Worm (Caenorhabditis elegans) whole organism, early embryonic: ENCODE results near the gene C09G9.3.
A peak's percentile ranks its signal among the peaks of the same experiment; 100 is the strongest.

Experiments
- B0310.2 ChIP-seq: sonication (generic microtip); optimal IDR thresholded peaks from 2 replicates; lab custom pipeline; 2016; ENCODE audit warnings: mild to moderate bottlenecking, missing genetic modification characterization, missing compliant biosample characterization
- F13C5.2 ChIP-seq: sonication (generic microtip); optimal IDR thresholded peaks from 2 replicates; lab custom pipeline; 2017; ENCODE audit warnings: mild to moderate bottlenecking, missing genetic modification characterization, inconsistent platforms, missing compliant biosample characterization
- aly-1 ChIP-seq: sonication (generic microtip); optimal IDR thresholded peaks from 2 replicates; lab custom pipeline; 2016; ENCODE audit warnings: missing genetic modification characterization, missing compliant biosample characterization
- ama-1 ChIP-seq: fragments of 150-350 bp; optimal IDR thresholded peaks from 2 replicates; lab custom pipeline; 2014
- ceh-13 ChIP-seq: fragments of 200-800 bp; sonication (Bioruptor generic); optimal IDR thresholded peaks from 2 replicates; lab custom pipeline; 2018; ENCODE audit warnings: mild to moderate bottlenecking, missing genetic modification characterization, missing compliant biosample characterization
- ceh-36 ChIP-seq: sonication (generic microtip); optimal IDR thresholded peaks from 2 replicates; lab custom pipeline; 2016; ENCODE audit warnings: missing genetic modification characterization, inconsistent platforms, missing compliant biosample characterization
- ets-7 ChIP-seq: sonication (generic microtip); optimal IDR thresholded peaks from 2 replicates; lab custom pipeline; 2016; ENCODE audit warnings: missing genotype, missing genetic modification characterization, missing compliant biosample characterization
- flt-1 ChIP-seq: fragments of 200-800 bp; sonication (Bioruptor generic); IDR thresholded peaks from 2 replicates; pipeline ENCODE4 v1.3.6; 2022; ENCODE audit warnings: missing genetic modification characterization, missing compliant biosample characterization
- hmbx-1 ChIP-seq: sonication (generic microtip); optimal IDR thresholded peaks from 2 replicates; lab custom pipeline; 2016; ENCODE audit warnings: mild to moderate bottlenecking, missing genetic modification characterization, missing compliant biosample characterization
- hmg-4 ChIP-seq: fragments of 200-800 bp; sonication (Bioruptor generic); optimal IDR thresholded peaks from 2 replicates; lab custom pipeline; 2018; ENCODE audit warnings: mild to moderate bottlenecking, missing genetic modification characterization, missing compliant biosample characterization
- hnd-1 ChIP-seq: sonication (generic microtip); optimal IDR thresholded peaks from 2 replicates; lab custom pipeline; 2016; ENCODE audit warnings: missing genetic modification characterization, missing compliant biosample characterization
- pes-1 ChIP-seq: fragments of 200-800 bp; sonication (Bioruptor generic); IDR thresholded peaks from 2 replicates; pipeline ENCODE4 v1.3.6; 2022; ENCODE audit warnings: missing genetic modification reagents, missing genetic modification characterization, missing compliant biosample characterization
- scrt-1 ChIP-seq: fragments of 200-800 bp; sonication (Bioruptor generic); IDR thresholded peaks from 2 replicates; pipeline ENCODE4 v1.3.6; 2022; ENCODE audit warnings: missing genetic modification characterization, missing compliant biosample characterization
- sea-1 ChIP-seq: fragments of 200-800 bp; sonication (Bioruptor generic); conservative IDR thresholded peaks from 2 replicates; pipeline ENCODE4 v1.3.6; 2022; ENCODE audit warnings: missing genetic modification characterization, missing compliant biosample characterization
- tbx-11 ChIP-seq: fragments of 200-800 bp; sonication (Bioruptor generic); IDR thresholded peaks from 2 replicates; pipeline ENCODE4 v1.3.6; 2022; ENCODE audit warnings: missing genetic modification characterization, missing compliant biosample characterization
- tbx-37 ChIP-seq: fragments of 200-800 bp; sonication (Bioruptor generic); conservative IDR thresholded peaks from 2 replicates; pipeline ENCODE4 v1.3.6; 2022; ENCODE audit warnings: missing genetic modification reagents, missing genetic modification characterization, missing compliant biosample characterization
- tra-4 ChIP-seq: sonication (generic microtip); optimal IDR thresholded peaks from 2 replicates; lab custom pipeline; 2017; ENCODE audit warnings: missing genetic modification characterization, missing compliant biosample characterization

The C09G9.3 gene

DNA sequence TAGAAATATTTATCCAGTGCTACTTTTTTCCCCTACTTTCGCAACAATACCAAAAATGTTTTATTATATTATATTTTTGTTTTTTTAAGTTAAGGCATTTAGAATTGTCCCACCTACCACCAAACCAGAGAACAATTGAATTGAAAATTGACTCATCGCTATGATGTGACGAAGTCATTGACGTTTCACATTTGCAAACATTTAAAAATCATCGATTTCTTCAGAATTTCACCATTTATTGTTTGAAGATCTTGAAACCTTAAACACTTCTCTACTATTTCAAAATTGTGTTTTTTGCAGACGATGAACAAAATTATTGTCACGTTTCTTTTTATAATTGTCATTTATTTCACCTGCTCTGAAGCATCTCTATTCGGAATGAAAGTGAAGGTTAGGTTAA lies 8.3 kb upstream of the C09G9.3 start, which contains the start of gene C09G9.8:
TSS of gene C09G9.8 (plus strand) at position 301 of the 400 bp plus-strand sequence.
- no peak for TF ChIP-seq ceh-13 (GFP tag; lab: Kevin White, UChicago)
- no peak for TF ChIP-seq F13C5.2 (tag; lab: Kevin White, UChicago)
- no peak for TF ChIP-seq B0310.2

DNA sequence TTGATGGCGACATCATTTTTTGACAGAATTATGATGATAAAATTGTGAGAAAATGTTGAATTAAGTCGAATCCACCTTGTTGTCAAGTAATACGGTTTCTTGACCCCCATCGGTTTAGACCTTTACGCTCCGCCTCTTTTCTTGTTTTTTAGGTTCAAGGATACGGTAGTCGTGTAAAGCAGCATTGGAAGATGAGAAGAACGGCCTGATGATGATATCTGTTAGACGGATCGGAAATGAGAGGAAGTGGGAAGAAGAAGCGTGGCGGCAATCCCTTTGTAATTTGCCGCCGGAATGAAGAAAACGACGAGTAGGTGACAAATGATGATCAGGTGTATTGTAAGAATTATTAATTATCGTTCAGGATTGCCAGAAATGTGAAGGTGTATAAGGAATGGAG lies 7.0 kb upstream of the C09G9.3 start, which contains the start of gene npax-4:
TSS of gene npax-4 (minus strand) at position 101 of the 400 bp plus-strand sequence.
- TF ChIP-seq tbx-37 (GFP tag; lab: Robert Waterston, UW) (no peak), tbx-11 (GFP tag; lab: Robert Waterston, UW) (no peak), flt-1 (GFP tag; lab: Robert Waterston, UW) (no peak), scrt-1 (no peak), hnd-1 (tag; lab: Kevin White, UChicago) (no peak), B0310.2 (no peak), hmbx-1 (tag; lab: Kevin White, UChicago) (no peak), ets-7 (tag; lab: Kevin White, UChicago) (no peak), hmg-4 (GFP tag; lab: Kevin White, UChicago) (no peak), pes-1 (GFP tag; lab: Robert Waterston, UW) (no peak), ama-1 (lab: Kevin White, UChicago) (no peak)

DNA sequence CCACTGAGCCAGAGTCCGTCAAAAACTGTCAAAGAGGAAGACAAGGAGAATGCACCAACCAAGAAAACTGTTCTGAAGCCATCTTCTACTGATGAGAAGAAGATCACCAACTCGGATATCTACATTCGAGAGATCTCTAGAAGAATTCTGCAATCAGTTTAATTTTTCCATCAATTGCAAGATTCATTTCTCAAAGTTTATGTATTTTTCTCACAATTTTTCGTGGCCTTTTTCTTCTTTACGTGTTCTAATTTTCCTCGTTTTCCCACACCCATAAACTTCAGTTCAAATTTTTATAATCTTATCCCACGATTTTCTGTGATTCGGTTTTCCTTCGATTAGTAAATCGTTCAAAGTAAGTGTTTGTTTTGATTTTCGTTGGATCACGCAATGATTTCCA lies 989 bp upstream of the C09G9.3 start, which contains the start of gene hdl-2:
TSS of gene hdl-2 (plus strand) at position 301 of the 400 bp plus-strand sequence.
- no peak for TF ChIP-seq ceh-36 (tag; lab: Kevin White, UChicago)
- no peak for TF ChIP-seq hmg-4 (GFP tag; lab: Kevin White, UChicago)
- TF ChIP-seq flt-1 (GFP tag; lab: Robert Waterston, UW): no peak
- no peak for TF ChIP-seq tra-4 (tag; lab: Kevin White, UChicago)
- TF ChIP-seq scrt-1: no peak
- TF ChIP-seq tbx-37 (GFP tag; lab: Robert Waterston, UW): no peak
- no peak for TF ChIP-seq pes-1 (GFP tag; lab: Robert Waterston, UW)
- no peak for TF ChIP-seq aly-1 (tag; lab: Kevin White, UChicago)
- TF ChIP-seq hnd-1 (tag; lab: Kevin White, UChicago): no peak
- TF ChIP-seq ama-1 (lab: Kevin White, UChicago): no peak
- TF ChIP-seq tbx-11 (GFP tag; lab: Robert Waterston, UW): no peak
- TF ChIP-seq F13C5.2 (tag; lab: Kevin White, UChicago): no peak
- no peak for TF ChIP-seq ets-7 (tag; lab: Kevin White, UChicago)
- TF ChIP-seq hmbx-1 (tag; lab: Kevin White, UChicago): no peak
- no peak for TF ChIP-seq ceh-13 (GFP tag; lab: Kevin White, UChicago)
- no peak for TF ChIP-seq sea-1 (GFP tag; lab: Robert Waterston, UW)
- TF ChIP-seq B0310.2: no peak

DNA sequence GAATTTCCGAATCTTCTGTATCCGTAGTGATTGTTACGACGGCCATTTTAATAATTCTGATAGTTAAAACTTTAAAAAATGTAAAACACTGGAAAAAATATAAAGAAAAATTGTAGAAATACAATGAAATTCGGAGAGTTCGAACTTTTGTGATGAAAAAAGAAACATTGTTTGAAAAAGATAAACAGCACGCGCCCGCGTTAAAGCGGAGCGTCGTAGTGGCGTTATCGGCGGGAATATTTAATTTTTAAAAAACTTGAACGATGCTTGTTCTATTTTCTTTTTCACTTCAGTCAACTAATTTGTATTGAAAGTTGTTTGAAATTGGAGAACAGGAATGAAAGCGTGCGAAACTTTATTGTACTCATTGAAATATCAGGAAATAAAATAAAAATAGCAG lies 3.2 kb downstream of the C09G9.3 start, which contains the start of gene npp-23:
TSS of gene npp-23 (minus strand) at position 56 of the 400 bp plus-strand sequence.
- no peak for TF ChIP-seq tra-4 (tag; lab: Kevin White, UChicago)
- no peak for TF ChIP-seq flt-1 (GFP tag; lab: Robert Waterston, UW)
- no peak for TF ChIP-seq hmbx-1 (tag; lab: Kevin White, UChicago)
- no peak for TF ChIP-seq tbx-37 (GFP tag; lab: Robert Waterston, UW)
- no peak for TF ChIP-seq tbx-11 (GFP tag; lab: Robert Waterston, UW)
- TF ChIP-seq ets-7 (tag; lab: Kevin White, UChicago): no peak
- no peak for TF ChIP-seq ceh-13 (GFP tag; lab: Kevin White, UChicago)
- TF ChIP-seq hmg-4 (GFP tag; lab: Kevin White, UChicago): no peak
- TF ChIP-seq sea-1 (GFP tag; lab: Robert Waterston, UW): no peak
- TF ChIP-seq hnd-1 (tag; lab: Kevin White, UChicago): no peak
- no peak for TF ChIP-seq scrt-1
- no peak for TF ChIP-seq aly-1 (tag; lab: Kevin White, UChicago)
- TF ChIP-seq pes-1 (GFP tag; lab: Robert Waterston, UW): no peak
- TF ChIP-seq F13C5.2 (tag; lab: Kevin White, UChicago): no peak
- TF ChIP-seq ama-1 (lab: Kevin White, UChicago): no peak
- no peak for TF ChIP-seq ceh-36 (tag; lab: Kevin White, UChicago)
- TF ChIP-seq B0310.2: no peak

DNA sequence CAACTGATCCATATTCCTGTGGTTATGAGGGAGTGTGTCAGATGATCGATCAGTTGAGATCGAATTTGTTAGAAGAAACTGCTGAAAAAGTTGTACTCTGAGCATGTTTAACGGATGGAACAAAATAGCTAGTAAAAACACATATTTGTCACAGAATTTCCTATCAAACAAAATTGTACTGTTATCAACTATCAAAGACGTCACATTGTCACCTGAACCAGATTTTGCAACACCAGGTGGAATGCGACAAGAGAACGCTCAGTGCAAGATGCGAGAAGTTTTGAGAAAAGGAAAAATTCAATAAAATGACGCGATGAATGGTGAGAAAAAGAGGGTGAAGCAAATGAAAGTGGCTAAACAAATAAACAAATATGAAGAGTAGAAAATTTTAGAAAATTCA lies 5.3 kb downstream of the C09G9.3 start:
- TF ChIP-seq scrt-1 (no peak), F13C5.2 (tag; lab: Kevin White, UChicago) (no peak)

DNA sequence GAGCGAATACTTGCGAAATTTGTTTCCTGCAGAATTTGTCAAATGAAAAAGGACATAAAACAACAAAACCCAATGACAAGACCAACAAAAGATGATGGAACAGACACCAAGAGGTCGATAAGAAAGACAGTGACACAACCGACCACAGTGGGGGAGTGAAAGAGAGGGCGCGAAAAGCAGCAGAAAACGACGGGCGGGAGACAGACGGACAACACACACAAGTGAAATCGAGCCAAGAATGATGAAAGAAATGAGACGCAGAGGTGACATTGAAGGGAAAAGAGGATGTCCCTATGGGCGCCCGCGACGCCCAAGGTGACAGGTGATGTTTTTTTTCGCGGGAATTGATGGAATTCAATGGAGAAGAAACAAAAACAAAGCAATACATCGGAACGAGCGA lies 6.8 kb downstream of the C09G9.3 start:
- TF ChIP-seq aly-1 (tag; lab: Kevin White, UChicago) (no peak), hmg-4 (GFP tag; lab: Kevin White, UChicago) (peak; percentile 30), hmbx-1 (tag; lab: Kevin White, UChicago) (no peak)

DNA sequence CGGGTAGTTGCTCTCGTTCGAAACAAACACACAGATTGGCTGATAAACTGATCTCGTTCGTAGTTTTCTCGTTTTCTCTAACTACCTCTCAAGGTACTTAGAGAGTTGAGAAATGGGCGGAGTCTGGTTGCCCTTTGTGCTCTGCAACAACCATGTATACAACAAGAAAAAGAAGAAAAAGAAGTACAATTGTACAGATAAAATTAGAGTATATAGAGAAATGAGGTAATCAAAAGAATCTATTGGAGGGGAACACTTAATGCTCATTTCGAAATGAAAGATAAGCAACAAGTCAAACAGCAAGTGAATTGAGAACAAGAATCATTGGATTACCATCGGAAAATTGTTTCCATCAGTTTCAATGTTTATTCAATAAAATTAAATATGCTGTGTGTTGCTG lies 7.5 kb downstream of the C09G9.3 start, which contains the start of gene C09G9.1:
TSS of gene C09G9.1 (minus strand) at position 143 of the 400 bp plus-strand sequence.
- TF ChIP-seq ceh-13 (GFP tag; lab: Kevin White, UChicago) (no peak), pes-1 (GFP tag; lab: Robert Waterston, UW) (no peak), B0310.2 (no peak), ama-1 (lab: Kevin White, UChicago) (no peak), tbx-11 (GFP tag; lab: Robert Waterston, UW) (no peak), hmbx-1 (tag; lab: Kevin White, UChicago) (no peak), sea-1 (GFP tag; lab: Robert Waterston, UW) (no peak), F13C5.2 (tag; lab: Kevin White, UChicago) (no peak), aly-1 (tag; lab: Kevin White, UChicago) (no peak), flt-1 (GFP tag; lab: Robert Waterston, UW) (no peak), tra-4 (tag; lab: Kevin White, UChicago) (no peak), scrt-1 (no peak), tbx-37 (GFP tag; lab: Robert Waterston, UW) (no peak), hnd-1 (tag; lab: Kevin White, UChicago) (no peak), ets-7 (tag; lab: Kevin White, UChicago) (no peak), ceh-36 (tag; lab: Kevin White, UChicago) (no peak), hmg-4 (GFP tag; lab: Kevin White, UChicago) (no peak)
